Fruit fly (Drosophila melanogaster) whole organism, embryonic: Measurements from ENCODE around the gene Acf.

Source experiments
- Aef1 ChIP-seq: fragments of 200-800 bp; sonication (Bioruptor generic); IDR thresholded peaks from 3 replicates; pipeline ENCODE4 v1.3.6; 2022; ENCODE audit warnings: missing biosample characterization, missing genetic modification characterization
- Bteb2 ChIP-seq: fragments of 200-800 bp; sonication (Bioruptor generic); optimal IDR thresholded peaks from 2 replicates; lab custom pipeline; 2016; ENCODE audit warnings: missing biosample characterization, missing genetic modification characterization
- C15 ChIP-seq: fragments of 200-800 bp; sonication (Bioruptor generic); IDR thresholded peaks from 3 replicates; pipeline ENCODE4 v1.3.6; 2022; ENCODE audit warnings: missing biosample characterization, missing genetic modification characterization
- CG10274 ChIP-seq: fragments of 200-800 bp; sonication (Bioruptor generic); optimal IDR thresholded peaks from 3 replicates; lab custom pipeline; 2017; ENCODE audit warnings: missing biosample characterization, mild to moderate bottlenecking, missing genetic modification characterization
- CG10321 ChIP-seq: fragments of 200-800 bp; sonication (Bioruptor generic); IDR thresholded peaks from 2 replicates; pipeline ENCODE4 v1.3.6; 2022; ENCODE audit warnings: missing biosample characterization, missing genetic modification characterization
- CG10431 ChIP-seq: fragments of 200-800 bp; sonication (Bioruptor generic); optimal IDR thresholded peaks from 3 replicates; lab custom pipeline; 2018; ENCODE audit warnings: missing biosample characterization, mild to moderate bottlenecking, missing genetic modification characterization
- CG11696 ChIP-seq: fragments of 200-800 bp; sonication (Bioruptor generic); IDR thresholded peaks from 2 replicates; pipeline ENCODE4 v1.3.6; 2022; ENCODE audit warnings: missing biosample characterization, missing genetic modification characterization
- CG12299 ChIP-seq: fragments of 200-800 bp; sonication (Bioruptor generic); optimal IDR thresholded peaks from 2 replicates; lab custom pipeline; 2018; ENCODE audit warnings: missing biosample characterization, mild to moderate bottlenecking, missing genetic modification characterization
- CG13287 ChIP-seq: fragments of 200-800 bp; sonication (Bioruptor generic); IDR thresholded peaks from 2 replicates; pipeline ENCODE4 v1.3.6; 2022; ENCODE audit warnings: missing biosample characterization, missing genetic modification characterization; ENCODE audit not compliant: partially characterized antibody
- CG14965 ChIP-seq: fragments of 200-800 bp; sonication (Bioruptor generic); optimal IDR thresholded peaks from 2 replicates; lab custom pipeline; 2016; ENCODE audit warnings: missing biosample characterization, missing genetic modification characterization, borderline replicate concordance
- CG17829 ChIP-seq: fragments of 200-800 bp; optimal IDR thresholded peaks from 2 replicates; lab custom pipeline; 2019; ENCODE audit warnings: missing biosample characterization, mild to moderate bottlenecking, missing genetic modification characterization, moderate library complexity
- CG1832 ChIP-seq: fragments of 200-800 bp; sonication (Bioruptor generic); optimal IDR thresholded peaks from 2 replicates; lab custom pipeline; 2017; ENCODE audit warnings: missing biosample characterization, mild to moderate bottlenecking, missing genetic modification characterization, inconsistent platforms
- CG2129 ChIP-seq: fragments of 200-800 bp; sonication (Bioruptor generic); IDR thresholded peaks from 2 replicates; pipeline ENCODE4 v1.3.6; 2022; ENCODE audit warnings: missing biosample characterization, missing genetic modification characterization; ENCODE audit not compliant: partially characterized antibody
- CG32767 ChIP-seq: fragments of 200-800 bp; sonication (Bioruptor generic); IDR thresholded peaks from 2 replicates; pipeline ENCODE4 v1.3.6; 2022; ENCODE audit warnings: missing biosample characterization, missing genetic modification characterization
- CG34376 ChIP-seq: fragments of 200-800 bp; sonication (Bioruptor generic); optimal IDR thresholded peaks from 2 replicates; lab custom pipeline; 2018; ENCODE audit warnings: missing biosample characterization, mild to moderate bottlenecking, missing genetic modification characterization
- CG3726 ChIP-seq: fragments of 200-800 bp; sonication (Bioruptor generic); IDR thresholded peaks from 3 replicates; pipeline ENCODE4, ENCODE4 v1.3.6; 2022; ENCODE audit warnings: missing biosample characterization, missing genetic modification characterization
- CG3838 ChIP-seq: fragments of 200-800 bp; sonication (Bioruptor generic); optimal IDR thresholded peaks from 3 replicates; lab custom pipeline; 2016; ENCODE audit warnings: missing biosample characterization, missing genetic modification characterization
- CG5245 ChIP-seq: fragments of 200-800 bp; sonication (Bioruptor generic); optimal IDR thresholded peaks from 3 replicates; lab custom pipeline; 2016; ENCODE audit warnings: missing biosample characterization, missing genetic modification characterization
- CG6813 ChIP-seq: fragments of 200-800 bp; sonication (Bioruptor generic); optimal IDR thresholded peaks from 2 replicates; lab custom pipeline; 2017; ENCODE audit warnings: missing biosample characterization, missing genetic modification characterization, mild to moderate bottlenecking, moderate library complexity, missing genetic modification reagents
- CG7745 ChIP-seq: fragments of 200-800 bp; sonication (Bioruptor generic); optimal IDR thresholded peaks from 2 replicates; lab custom pipeline; 2018; ENCODE audit warnings: missing biosample characterization, mild to moderate bottlenecking, missing genetic modification characterization, moderate library complexity
- CG8924 ChIP-seq: fragments of 200-800 bp; optimal IDR thresholded peaks from 3 replicates; lab custom pipeline; 2019; ENCODE audit warnings: missing biosample characterization, mild to moderate bottlenecking, missing genetic modification characterization, moderate library complexity
- E2f2 ChIP-seq: fragments of 200-800 bp; sonication (Bioruptor generic); IDR thresholded peaks from 2 replicates; pipeline ENCODE4 v1.3.6; 2022; ENCODE audit warnings: missing biosample characterization, missing genetic modification characterization
- ERR ChIP-seq: fragments of 200-800 bp; sonication (Bioruptor generic); optimal IDR thresholded peaks from 2 replicates; lab custom pipeline; 2016; ENCODE audit warnings: missing biosample characterization, missing genetic modification characterization
- Hr51 ChIP-seq, 2 experiments: fragments of 200-800 bp; sonication (Bioruptor generic); optimal IDR thresholded peaks; 2 replicates in 1 of 2; 3 replicates in 1 of 2; lab custom pipeline; 2016 to 2018; ENCODE audit warnings: missing biosample characterization in 2 of 2, missing genetic modification characterization in 2 of 2, mild to moderate bottlenecking in 1 of 2, moderate library complexity in 1 of 2
- MESR4 ChIP-seq: fragments of 200-800 bp; sonication (Bioruptor generic); optimal IDR thresholded peaks from 2 replicates; lab custom pipeline; 2018; ENCODE audit warnings: missing biosample characterization, mild to moderate bottlenecking, missing genetic modification characterization, moderate library complexity
- Meics ChIP-seq: fragments of 200-800 bp; sonication (Bioruptor generic); optimal IDR thresholded peaks from 2 replicates; lab custom pipeline; 2017; ENCODE audit warnings: missing biosample characterization, mild to moderate bottlenecking, missing genetic modification characterization
- Scr ChIP-seq: fragments of 200-800 bp; sonication (Bioruptor generic); IDR thresholded peaks from 2 replicates; pipeline ENCODE4 v1.3.6; 2022; ENCODE audit warnings: missing biosample characterization, missing genetic modification characterization; ENCODE audit not compliant: partially characterized antibody
- Sin3A ChIP-seq: fragments of >200 bp; optimal IDR thresholded peaks from 2 replicates; lab custom pipeline; 2018
- Six4 ChIP-seq: fragments of 200-800 bp; sonication (Bioruptor generic); optimal IDR thresholded peaks from 2 replicates; lab custom pipeline; 2016; ENCODE audit warnings: missing biosample characterization, missing genetic modification characterization
- Vsx1 ChIP-seq: fragments of 200-800 bp; sonication (Bioruptor generic); optimal IDR thresholded peaks from 2 replicates; lab custom pipeline; 2017; ENCODE audit warnings: missing biosample characterization, mild to moderate bottlenecking, missing genetic modification characterization, missing genetic modification reagents
- bab2 ChIP-seq: fragments of 200-800 bp; sonication (Bioruptor generic); optimal IDR thresholded peaks from 2 replicates; lab custom pipeline; 2016; ENCODE audit warnings: missing biosample characterization, missing genetic modification characterization
- btn ChIP-seq: fragments of 200-800 bp; sonication (Bioruptor generic); optimal IDR thresholded peaks from 2 replicates; lab custom pipeline; 2016; ENCODE audit warnings: missing biosample characterization, missing genetic modification characterization
- chif ChIP-seq, 2 experiments: fragments of 200-800 bp; sonication (Bioruptor generic); optimal IDR thresholded peaks; 3 replicates each; lab custom pipeline; 2016; ENCODE audit warnings: missing biosample characterization in 2 of 2, missing genetic modification characterization in 2 of 2
- crp ChIP-seq, 2 experiments: fragments of 200-800 bp; sonication (Bioruptor generic); optimal IDR thresholded peaks; 2 replicates in 1 of 2; 3 replicates in 1 of 2; lab custom pipeline; 2017; ENCODE audit warnings: missing biosample characterization in 2 of 2, missing genetic modification characterization in 2 of 2, mild to moderate bottlenecking in 1 of 2, moderate library complexity in 1 of 2
- da ChIP-seq: fragments of 200-800 bp; sonication (Bioruptor generic); optimal IDR thresholded peaks from 2 replicates; lab custom pipeline; 2016; ENCODE audit warnings: missing biosample characterization, missing genetic modification characterization
- dysf ChIP-seq: fragments of 200-800 bp; sonication (Bioruptor generic); IDR thresholded peaks from 3 replicates; pipeline ENCODE4 v1.3.6; 2022; ENCODE audit warnings: missing biosample characterization, missing genetic modification characterization
- ems ChIP-seq: fragments of 200-800 bp; sonication (Bioruptor generic); optimal IDR thresholded peaks from 3 replicates; lab custom pipeline; 2016; ENCODE audit warnings: missing biosample characterization, missing genetic modification characterization
- esg ChIP-seq: fragments of 200-800 bp; sonication (Bioruptor generic); conservative IDR thresholded peaks from 2 replicates; pipeline ENCODE4 v1.3.6; 2022; ENCODE audit warnings: missing biosample characterization, missing genetic modification characterization
- fru ChIP-seq: fragments of >200 bp; optimal IDR thresholded peaks from 2 replicates; lab custom pipeline; 2017
- gsb ChIP-seq: fragments of 200-800 bp; sonication (Bioruptor generic); IDR thresholded peaks from 2 replicates; pipeline ENCODE4 v1.3.6; 2022; ENCODE audit warnings: missing biosample characterization, missing genetic modification characterization
- klu ChIP-seq: fragments of 200-800 bp; sonication (Bioruptor generic); IDR thresholded peaks from 2 replicates; pipeline ENCODE4 v1.3.6; 2022; ENCODE audit warnings: missing biosample characterization, missing genetic modification characterization
- mirr ChIP-seq: fragments of 200-800 bp; sonication (Bioruptor generic); optimal IDR thresholded peaks from 3 replicates; lab custom pipeline; 2018; ENCODE audit warnings: missing biosample characterization, mild to moderate bottlenecking, missing genetic modification characterization
- otp ChIP-seq: fragments of 200-800 bp; sonication (Bioruptor generic); IDR thresholded peaks from 3 replicates; pipeline ENCODE4, ENCODE4 v1.3.6; 2022; ENCODE audit warnings: missing biosample characterization, missing genetic modification characterization
- pho ChIP-seq: fragments of 200-800 bp; sonication (Bioruptor generic); optimal IDR thresholded peaks from 2 replicates; lab custom pipeline; 2016; ENCODE audit warnings: missing biosample characterization, missing genetic modification characterization
- pzg ChIP-seq: fragments of 200-800 bp; sonication (Bioruptor generic); optimal IDR thresholded peaks from 3 replicates; lab custom pipeline; 2018; ENCODE audit warnings: missing biosample characterization, mild to moderate bottlenecking, missing genetic modification characterization, moderate library complexity
- seq ChIP-seq: fragments of 200-800 bp; sonication (Bioruptor generic); IDR thresholded peaks from 2 replicates; pipeline ENCODE4 v1.3.6; 2022; ENCODE audit warnings: missing biosample characterization, missing genetic modification characterization
- slou ChIP-seq: fragments of 200-800 bp; sonication (Bioruptor generic); optimal IDR thresholded peaks from 3 replicates; lab custom pipeline; 2016; ENCODE audit warnings: missing biosample characterization, missing genetic modification characterization
- toy ChIP-seq: fragments of 200-800 bp; sonication (Bioruptor generic); IDR thresholded peaks from 2 replicates; pipeline ENCODE4 v1.3.6; 2022; ENCODE audit warnings: missing biosample characterization, missing genetic modification characterization
- tx ChIP-seq: fragments of 200-800 bp; sonication (Bioruptor generic); optimal IDR thresholded peaks from 2 replicates; lab custom pipeline; 2016; ENCODE audit warnings: missing biosample characterization, missing genetic modification characterization
- vnd ChIP-seq: fragments of 200-800 bp; sonication (Bioruptor generic); IDR thresholded peaks from 3 replicates; pipeline ENCODE4 v1.3.6; 2022; ENCODE audit warnings: missing biosample characterization, missing genetic modification characterization; ENCODE audit not compliant: partially characterized antibody
- zen ChIP-seq: fragments of 200-800 bp; sonication (Bioruptor generic); optimal IDR thresholded peaks from 3 replicates; lab custom pipeline; 2018; ENCODE audit warnings: missing biosample characterization, mild to moderate bottlenecking, missing genetic modification characterization, moderate library complexity

Gene Acf

dm6 chr3R:31744044-31744652 is 49.6 kb upstream of the Acf start, which contains the start of gene CG1896 (continued):
- TF ChIP-seq Vsx1 (GFP tag; lab: Kevin White, UChicago): no peak
- peak; percentile 49; the same call in 1 of the 2 replicates for TF ChIP-seq CG32767
- no peak for TF ChIP-seq Bteb2 (GFP tag; lab: Kevin White, UChicago)
- no peak for TF ChIP-seq CG3838 (GFP tag; lab: Kevin White, UChicago)
- no peak for TF ChIP-seq fru
- TF ChIP-seq CG5245: no peak
- TF ChIP-seq CG11696 (GFP tag; lab: Robert Waterston, UW): no peak
- no peak for TF ChIP-seq E2f2 (GFP tag; lab: Robert Waterston, UW)
- TF ChIP-seq crp (GFP tag; optimal IDR thresholded peaks at IDR 0.05; lab: Kevin White, UChicago): no peak
- no peak for TF ChIP-seq Six4 (GFP tag; lab: Kevin White, UChicago)
- TF ChIP-seq da (GFP tag; lab: Kevin White, UChicago): no peak
- no peak for TF ChIP-seq vnd
- no peak for TF ChIP-seq CG2129 (GFP tag; lab: Robert Waterston, UW)
- TF ChIP-seq C15: no peak
- TF ChIP-seq CG6813: peak; percentile 27
- TF ChIP-seq CG13287 (GFP tag; lab: Robert Waterston, UW): 0 out of 2 replicates have a peak, but pooled peaks have one; percentile 23
- peak; percentile 17 for TF ChIP-seq pzg
- TF ChIP-seq mirr (GFP tag; lab: Kevin White, UChicago): no peak
- no peak for TF ChIP-seq btn (GFP tag; lab: Kevin White, UChicago)
- TF ChIP-seq chif (GFP tag; optimal IDR thresholded peaks at IDR 0.05; lab: Kevin White, UChicago): no peak
- TF ChIP-seq klu (GFP tag; lab: Robert Waterston, UW): no peak
- peak; percentile 50 for TF ChIP-seq CG17829 (tag; lab: Kevin White, UChicago)
- peak in 1 of 2 experiments; percentile 30 for TF ChIP-seq Hr51 (GFP tag; optimal IDR thresholded peaks at IDR 0.05; lab: Kevin White, UChicago)
- no peak for TF ChIP-seq zen
- peak; percentile 60 for TF ChIP-seq CG8924
- no peak for TF ChIP-seq CG10431 (GFP tag; lab: Kevin White, UChicago)
- TF ChIP-seq slou: no peak
- TF ChIP-seq ERR: no peak
- TF ChIP-seq seq (GFP tag; lab: Robert Waterston, UW): peak; percentile 71
- TF ChIP-seq pho (GFP tag; lab: Kevin White, UChicago): no peak
- peak; percentile 15 for TF ChIP-seq CG10274 (GFP tag; lab: Kevin White, UChicago)
- TF ChIP-seq otp: 0 out of 3 replicates have a peak, but pooled peaks have one; percentile 38
- TF ChIP-seq Scr: no peak
- TF ChIP-seq tx (GFP tag; lab: Kevin White, UChicago): no peak
- TF ChIP-seq Meics (GFP tag; lab: Kevin White, UChicago): peak; percentile 45
- TF ChIP-seq dysf: peak; percentile 54; the same call in 1 of the 3 replicates
- no peak for TF ChIP-seq CG7745 (tag; lab: Kevin White, UChicago)
- no peak for TF ChIP-seq ems
- no peak for TF ChIP-seq CG3726 (GFP tag; lab: Robert Waterston, UW)
- TF ChIP-seq CG10321 (GFP tag; lab: Robert Waterston, UW): no peak
- TF ChIP-seq bab2 (GFP tag; lab: Kevin White, UChicago): no peak
- peak; percentile 10; the same call in 1 of the 3 replicates for TF ChIP-seq Aef1 (GFP tag; lab: Robert Waterston, UW)
- TF ChIP-seq Sin3A (lab: Kevin White, UChicago): no peak
- TF ChIP-seq CG1832 (GFP tag; lab: Kevin White, UChicago): no peak
- peak; percentile 31 for TF ChIP-seq CG34376 (GFP tag; lab: Kevin White, UChicago)
- no peak for TF ChIP-seq toy (GFP tag; lab: Robert Waterston, UW)
- TF ChIP-seq CG12299 (tag; lab: Kevin White, UChicago): no peak
- TF ChIP-seq MESR4 (GFP tag; lab: Kevin White, UChicago): peak; percentile 45
- 0 out of 2 replicates have a peak, but pooled peaks have one; percentile 15 for TF ChIP-seq esg (GFP tag; lab: Robert Waterston, UW)
- TF ChIP-seq CG14965 (GFP tag; lab: Kevin White, UChicago): no peak
- TF ChIP-seq gsb (GFP tag; lab: Robert Waterston, UW): no peak
